Worm (Caenorhabditis elegans): ENCODE measurements around the gene Y22D7AL.16.

- TF ChIP-seq nhr-77 (tag; optimal IDR thresholded peaks at IDR 0.05), result no peak
- TF ChIP-seq ceh-16 (tag; optimal IDR thresholded peaks at IDR 0.05), result no peak
- TF ChIP-seq elt-3 (tag; optimal IDR thresholded peaks at IDR 0.05), result no peak
Measured at ce11 chrIII:1622329-1622728, 42.7 kb downstream of the Y22D7AL.16 start.

Data from whole organism, L2 larva.